Fruit fly (Drosophila melanogaster): Measurements from ENCODE around the gene MED15.
A peak's percentile ranks its signal among the peaks of the same experiment; 100 is the strongest.

The MED15 gene

dm6 chr2L:451705-452472 is 20.9 kb upstream of the MED15 start:
- peak; percentile 38 for TF ChIP-seq HLH106 (tag; optimal IDR thresholded peaks at IDR 0.05)
- TF ChIP-seq OdsH (GFP tag; optimal IDR thresholded peaks at IDR 0.05) = peak; percentile 31
- no peak for TF ChIP-seq Hnf4 (GFP tag; optimal IDR thresholded peaks at IDR 0.05)
- no peak for TF ChIP-seq Dif (GFP tag; optimal IDR thresholded peaks at IDR 0.05; ENCODE audit: partially characterized antibody)
- TF ChIP-seq CrebA (GFP tag; optimal IDR thresholded peaks at IDR 0.05; ENCODE audit: borderline replicate concordance) = no peak
- TF ChIP-seq sage (GFP tag; optimal IDR thresholded peaks at IDR 0.05) = no peak
- no peak for TF ChIP-seq Mio (GFP tag; optimal IDR thresholded peaks at IDR 0.05)
- no peak for TF ChIP-seq Hr78 (GFP tag; optimal IDR thresholded peaks at IDR 0.05)
- peak in 1 of 2 experiments; percentile 1 for TF ChIP-seq dl (GFP tag; optimal IDR thresholded peaks at IDR 0.05; ENCODE audit: insufficient read depth in 1 of 2, partially characterized antibody in 2 of 2)
- TF ChIP-seq Dfd (GFP tag; optimal IDR thresholded peaks at IDR 0.05) = no peak
- no peak for TF ChIP-seq lola (GFP tag; optimal IDR thresholded peaks at IDR 0.05)
- no peak for TF ChIP-seq sv (GFP tag; optimal IDR thresholded peaks at IDR 0.05)
- TF ChIP-seq dsf (GFP tag; optimal IDR thresholded peaks at IDR 0.05; ENCODE audit: borderline replicate concordance) = no peak
- TF ChIP-seq woc (GFP tag; optimal IDR thresholded peaks at IDR 0.05) = no peak
- TF ChIP-seq foxo (GFP tag; optimal IDR thresholded peaks at IDR 0.05) = peak in 1 of 2 experiments; percentile 40
- peak; percentile 14 for TF ChIP-seq psq (GFP tag; optimal IDR thresholded peaks at IDR 0.05)
- peak; percentile 0 for TF ChIP-seq h (GFP tag; optimal IDR thresholded peaks at IDR 0.05)
- no peak for TF ChIP-seq Abd-B (GFP tag; optimal IDR thresholded peaks at IDR 0.05)
- no peak for TF ChIP-seq CG32264 (GFP tag; optimal IDR thresholded peaks at IDR 0.05)
- TF ChIP-seq usp (GFP tag; optimal IDR thresholded peaks at IDR 0.05) = no peak
- no peak for TF ChIP-seq Myc (optimal IDR thresholded peaks at IDR 0.05)
- no peak for TF ChIP-seq CG9705 (GFP tag; optimal IDR thresholded peaks at IDR 0.05)
- TF ChIP-seq Vsx2 (GFP tag; optimal IDR thresholded peaks at IDR 0.05; ENCODE audit: partially characterized antibody) = no peak
- no peak for TF ChIP-seq Rel (GFP tag; optimal IDR thresholded peaks at IDR 0.05)
- peak; percentile 75 for TF ChIP-seq Rel (tag; optimal IDR thresholded peaks at IDR 0.05)
- no peak for TF ChIP-seq pan (optimal IDR thresholded peaks at IDR 0.05)
- TF ChIP-seq N (GFP tag; optimal IDR thresholded peaks at IDR 0.05) = no peak
- TF ChIP-seq Sp1 (GFP tag; optimal IDR thresholded peaks at IDR 0.05) = peak; percentile 33
- TF ChIP-seq br (GFP tag; optimal IDR thresholded peaks at IDR 0.05) = no peak
- no peak for TF ChIP-seq Jra (GFP tag; optimal IDR thresholded peaks at IDR 0.05)
- peak; percentile 41 for TF ChIP-seq rgr (GFP tag; optimal IDR thresholded peaks at IDR 0.05)
- no peak for TF ChIP-seq dmrt93B (GFP tag; optimal IDR thresholded peaks at IDR 0.05)
- no peak for TF ChIP-seq brk (GFP tag; optimal IDR thresholded peaks at IDR 0.05)
- no peak for TF ChIP-seq Hr83 (GFP tag; optimal IDR thresholded peaks at IDR 0.05; ENCODE audit: poor library complexity, severe bottlenecking)
- no peak for TF ChIP-seq GATAd (GFP tag; optimal IDR thresholded peaks at IDR 0.05)
- TF ChIP-seq fru (GFP tag; optimal IDR thresholded peaks at IDR 0.05) = peak; percentile 32
- TF ChIP-seq tai (GFP tag; optimal IDR thresholded peaks at IDR 0.05) = no peak
- TF ChIP-seq ey (GFP tag; optimal IDR thresholded peaks at IDR 0.05) = no peak
- no peak for TF ChIP-seq jim (GFP tag; optimal IDR thresholded peaks at IDR 0.05)

dm6 chr2L:452872-453271 is 19.9 kb upstream of the MED15 start, which contains the start of the genes crq and shv:
TSS of gene crq (minus strand) at chr2L:453024.
TSS of gene shv (plus strand) at chr2L:453108.
- no peak for TF ChIP-seq GATAd (GFP tag; optimal IDR thresholded peaks at IDR 0.05)
- no peak for TF ChIP-seq h (GFP tag; optimal IDR thresholded peaks at IDR 0.05)
- peak; percentile 3 for TF ChIP-seq N (GFP tag; optimal IDR thresholded peaks at IDR 0.05)
- TF ChIP-seq Rel (GFP tag; optimal IDR thresholded peaks at IDR 0.05) = no peak
- TF ChIP-seq Rel (tag; optimal IDR thresholded peaks at IDR 0.05) = peak; percentile 72
- peak; percentile 30 for TF ChIP-seq Sp1 (GFP tag; optimal IDR thresholded peaks at IDR 0.05)
- no peak for TF ChIP-seq Abd-B (GFP tag; optimal IDR thresholded peaks at IDR 0.05)
